Fruit fly (Drosophila melanogaster): ENCODE measurements around the gene PpV.

DNA sequence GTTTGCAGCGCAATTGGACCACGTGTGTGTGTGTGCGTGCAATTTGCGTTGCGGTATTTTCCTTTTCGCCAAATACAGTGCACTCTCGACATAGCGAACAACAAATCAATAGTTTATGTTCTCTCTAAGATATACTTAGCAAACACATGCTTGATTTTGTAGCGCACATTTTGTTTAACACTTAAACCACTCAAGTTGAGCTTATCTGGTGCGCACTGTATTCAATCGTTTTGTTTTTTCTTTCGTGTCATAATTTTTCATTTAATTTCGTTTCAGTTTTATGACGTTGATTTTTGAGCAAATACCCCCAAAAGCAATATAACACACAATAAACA lies 6.4 kb downstream of the PpV start:
- TF ChIP-seq EcR (GFP tag; optimal IDR thresholded peaks at IDR 0.05) (no peak), pan (optimal IDR thresholded peaks at IDR 0.05) (no peak)
